Worm (Caenorhabditis elegans): ENCODE results near the gene F38A6.4.

ce11 chrV:20775269-20775668, at the start of gene F38A6.4:
- TF ChIP-seq sox-4 (tag; optimal IDR thresholded peaks at IDR 0.05) (no peak), ceh-48 (tag; optimal IDR thresholded peaks at IDR 0.05) (no peak), hlh-15 (tag; optimal IDR thresholded peaks at IDR 0.05) (no peak), pag-3 (tag; optimal IDR thresholded peaks at IDR 0.05; ENCODE audit: borderline replicate concordance) (no peak), unc-86 (tag; optimal IDR thresholded peaks at IDR 0.05) (no peak), nhr-11 (tag; optimal IDR thresholded peaks at IDR 0.05) (no peak), ama-1 (optimal IDR thresholded peaks at IDR 0.05) (no peak), ceh-31 (tag; optimal IDR thresholded peaks at IDR 0.05) (no peak), ceh-22 (tag; optimal IDR thresholded peaks at IDR 0.05) (no peak), pqm-1 (tag; optimal IDR thresholded peaks at IDR 0.05) (no peak), Y22D7AL.16 (tag; optimal IDR thresholded peaks at IDR 0.05) (no peak), rnt-1 (tag; optimal IDR thresholded peaks at IDR 0.05) (no peak), dmd-4 (tag; optimal IDR thresholded peaks at IDR 0.05; ENCODE audit: borderline replicate concordance) (no peak)
